Worm (Caenorhabditis elegans) whole organism, young adult: ENCODE results near the gene imb-2.
A peak's percentile ranks its signal among the peaks of the same experiment; 100 is the strongest.

Experiments
- B0336.3 ChIP-seq: fragments of 200-800 bp; sonication (Bioruptor generic); IDR thresholded peaks from 2 replicates; pipeline ENCODE4 v1.3.6; 2022; ENCODE audit warnings: missing genetic modification characterization, missing compliant biosample characterization
- C06A6.2 ChIP-seq: fragments of 200-800 bp; sonication (Bioruptor generic); conservative IDR thresholded peaks from 2 replicates; pipeline ENCODE4 v1.3.6; 2022; ENCODE audit warnings: missing genetic modification characterization, missing compliant biosample characterization
- F33H1.4 ChIP-seq: fragments of 200-800 bp; sonication (Bioruptor generic); IDR thresholded peaks from 2 replicates; pipeline ENCODE4 v1.3.6; 2022; ENCODE audit warnings: missing genetic modification reagents, missing genetic modification characterization, missing compliant biosample characterization
- F39B2.1 ChIP-seq: fragments of 200-800 bp; sonication (Bioruptor generic); IDR thresholded peaks from 2 replicates; pipeline ENCODE4 v1.3.6; 2022; ENCODE audit warnings: missing genetic modification reagents, missing genetic modification characterization, missing compliant biosample characterization
- F57A8.1 ChIP-seq: fragments of 200-800 bp; sonication (Bioruptor generic); optimal IDR thresholded peaks from 2 replicates; lab custom pipeline; 2018; ENCODE audit warnings: mild to moderate bottlenecking, missing genetic modification characterization, moderate library complexity, missing compliant biosample characterization
- F57C9.4 ChIP-seq: sonication (generic microtip); optimal IDR thresholded peaks from 2 replicates; lab custom pipeline; 2017; ENCODE audit warnings: mild to moderate bottlenecking, missing genetic modification characterization, missing compliant biosample characterization
- K12H6.12 ChIP-seq: fragments of 200-800 bp; sonication (Bioruptor generic); optimal IDR thresholded peaks from 2 replicates; lab custom pipeline; 2018; ENCODE audit warnings: mild to moderate bottlenecking, missing genetic modification characterization, missing compliant biosample characterization
- T07F8.4 ChIP-seq: sonication (generic microtip); optimal IDR thresholded peaks from 2 replicates; lab custom pipeline; 2016; ENCODE audit warnings: mild to moderate bottlenecking, missing genetic modification characterization, moderate library complexity, missing compliant biosample characterization
- Y53G8AR.9 ChIP-seq: fragments of 200-800 bp; sonication (Bioruptor generic); conservative IDR thresholded peaks from 2 replicates; pipeline ENCODE4 v1.3.6; 2022; ENCODE audit warnings: missing genetic modification reagents, missing genetic modification characterization, missing compliant biosample characterization
- Y56A3A.18 ChIP-seq: fragments of 200-800 bp; sonication (Bioruptor generic); IDR thresholded peaks from 2 replicates; pipeline ENCODE4 v1.3.6; 2022; ENCODE audit warnings: missing genetic modification reagents, missing genetic modification characterization, missing compliant biosample characterization
- ZK185.1 ChIP-seq: sonication (generic microtip); optimal IDR thresholded peaks from 2 replicates; lab custom pipeline; 2016; ENCODE audit warnings: mild to moderate bottlenecking, missing genetic modification characterization, missing compliant biosample characterization; ENCODE audit not compliant: poor library complexity, severe bottlenecking
- akir-1 ChIP-seq: fragments of 200-800 bp; sonication (Bioruptor generic); optimal IDR thresholded peaks from 2 replicates; lab custom pipeline; 2018; ENCODE audit warnings: mild to moderate bottlenecking, missing genetic modification characterization, moderate library complexity, missing compliant biosample characterization
- aptf-2 ChIP-seq: fragments of 200-800 bp; sonication (Bioruptor generic); conservative IDR thresholded peaks from 2 replicates; pipeline ENCODE4 v1.3.6; 2022; ENCODE audit warnings: missing genetic modification reagents, missing genetic modification characterization, missing compliant biosample characterization
- attf-3 ChIP-seq: fragments of 200-800 bp; sonication (Bioruptor generic); conservative IDR thresholded peaks from 2 replicates; pipeline ENCODE4 v1.3.6; 2022; ENCODE audit warnings: missing genetic modification reagents, missing genetic modification characterization, missing compliant biosample characterization
- attf-5 ChIP-seq: fragments of 200-800 bp; sonication (Bioruptor generic); optimal IDR thresholded peaks from 2 replicates; lab custom pipeline; 2018; ENCODE audit warnings: mild to moderate bottlenecking, missing genetic modification characterization, missing compliant biosample characterization
- attf-6 ChIP-seq: fragments of 200-800 bp; sonication (Bioruptor generic); IDR thresholded peaks from 2 replicates; pipeline ENCODE4 v1.3.6; 2022; ENCODE audit warnings: missing genetic modification reagents, missing genetic modification characterization, missing compliant biosample characterization
- bed-1 ChIP-seq: fragments of 200-800 bp; sonication (Bioruptor generic); IDR thresholded peaks from 2 replicates; pipeline ENCODE4 v1.3.6; 2022; ENCODE audit warnings: missing genetic modification reagents, missing genetic modification characterization, missing compliant biosample characterization
- ccch-3 ChIP-seq: fragments of 200-800 bp; sonication (Bioruptor generic); optimal IDR thresholded peaks from 2 replicates; lab custom pipeline; 2018; ENCODE audit warnings: mild to moderate bottlenecking, missing genetic modification characterization, missing compliant biosample characterization
- cebp-1 ChIP-seq, 2 experiments: fragments of 200-800 bp in 1 of 2; sonication (Bioruptor generic) in 1 of 2; sonication (generic microtip) in 1 of 2; IDR thresholded peaks in 1 of 2; optimal IDR thresholded peaks in 1 of 2; 2 replicates each; pipeline versions ENCODE4 v1.3.6 to Lab custom; 2017 to 2022; ENCODE audit warnings: missing compliant biosample characterization in 2 of 2, missing genetic modification characterization in 2 of 2, mild to moderate bottlenecking in 1 of 2, missing genetic modification reagents in 1 of 2, moderate library complexity in 1 of 2
- ceh-100 ChIP-seq: fragments of 200-800 bp; sonication (Bioruptor generic); IDR thresholded peaks from 2 replicates; pipeline ENCODE4 v1.3.6; 2022; ENCODE audit warnings: missing genetic modification reagents, missing genetic modification characterization, missing compliant biosample characterization
- ceh-27 ChIP-seq: fragments of 200-800 bp; sonication (Bioruptor generic); optimal IDR thresholded peaks from 2 replicates; lab custom pipeline; 2018; ENCODE audit warnings: mild to moderate bottlenecking, missing genetic modification characterization, moderate library complexity, missing compliant biosample characterization
- ceh-58 ChIP-seq: fragments of 200-800 bp; sonication (Bioruptor generic); IDR thresholded peaks from 2 replicates; pipeline ENCODE4 v1.3.6; 2022; ENCODE audit warnings: missing genetic modification characterization, missing compliant biosample characterization
- die-1 ChIP-seq: sonication (generic microtip); optimal IDR thresholded peaks from 2 replicates; lab custom pipeline; 2016; ENCODE audit warnings: missing genotype, mild to moderate bottlenecking, missing genetic modification characterization, missing compliant biosample characterization
- dox-1 ChIP-seq: fragments of 200-800 bp; sonication (Bioruptor generic); IDR thresholded peaks from 2 replicates; pipeline ENCODE4 v1.3.6; 2022; ENCODE audit warnings: missing genetic modification reagents, missing genetic modification characterization, missing compliant biosample characterization
- hlh-12 ChIP-seq: sonication (generic microtip); optimal IDR thresholded peaks from 2 replicates; lab custom pipeline; 2016; ENCODE audit warnings: missing genetic modification characterization, missing compliant biosample characterization
- hlh-26 ChIP-seq: fragments of 200-800 bp; sonication (Bioruptor generic); conservative IDR thresholded peaks from 2 replicates; pipeline ENCODE4 v1.3.6; 2022; ENCODE audit warnings: missing genetic modification reagents, missing genetic modification characterization, missing compliant biosample characterization
- let-526 ChIP-seq: fragments of 200-800 bp; sonication (Bioruptor generic); IDR thresholded peaks from 2 replicates; pipeline ENCODE4 v1.3.6; 2022; ENCODE audit warnings: missing genetic modification reagents, missing genetic modification characterization, missing compliant biosample characterization
- let-607 ChIP-seq, 2 experiments: fragments of 200-800 bp in 1 of 2; sonication (Bioruptor generic) in 1 of 2; sonication (generic microtip) in 1 of 2; optimal IDR thresholded peaks; 2 replicates each; lab custom pipeline; 2016 to 2018; ENCODE audit warnings: mild to moderate bottlenecking in 2 of 2, missing compliant biosample characterization in 2 of 2, missing genetic modification characterization in 2 of 2, moderate library complexity in 2 of 2, missing genotype in 1 of 2
- lin-35 ChIP-seq, 3 experiments: fragments of 150-350 bp in 2 of 3; sonication (generic microtip) in 1 of 3; optimal IDR thresholded peaks; 2 replicates each; lab custom pipeline; 2014 to 2018; ENCODE audit warnings: missing biosample characterization in 3 of 3, missing genetic modification characterization in 3 of 3, missing genetic modification reagents in 3 of 3
- lsl-1 ChIP-seq: fragments of 200-800 bp; sonication (Bioruptor generic); optimal IDR thresholded peaks from 2 replicates; lab custom pipeline; 2018; ENCODE audit warnings: mild to moderate bottlenecking, missing genetic modification characterization, moderate library complexity, missing compliant biosample characterization
- madf-10 ChIP-seq: sonication (generic microtip); optimal IDR thresholded peaks from 2 replicates; lab custom pipeline; 2016; ENCODE audit warnings: mild to moderate bottlenecking, missing genetic modification characterization, missing compliant biosample characterization
- madf-8 ChIP-seq: fragments of 200-800 bp; sonication (Bioruptor generic); conservative IDR thresholded peaks from 2 replicates; pipeline ENCODE4 v1.3.6; 2022; ENCODE audit warnings: missing genetic modification reagents, missing genetic modification characterization, missing compliant biosample characterization
- mes-4 ChIP-seq: sonication (generic microtip); optimal IDR thresholded peaks from 2 replicates; lab custom pipeline; 2016; ENCODE audit warnings: missing genotype, missing genetic modification characterization, missing compliant biosample characterization
- pbrm-1 ChIP-seq: fragments of 200-800 bp; sonication (Bioruptor generic); IDR thresholded peaks from 2 replicates; pipeline ENCODE4 v1.3.6; 2022; ENCODE audit warnings: missing genetic modification reagents, missing genetic modification characterization, missing compliant biosample characterization
- repo-1 ChIP-seq: sonication (generic microtip); optimal IDR thresholded peaks from 2 replicates; lab custom pipeline; 2017; ENCODE audit warnings: mild to moderate bottlenecking, missing genetic modification characterization, missing compliant biosample characterization
- rpc-1 ChIP-seq, 2 experiments: fragments of 150-350 bp in 1 of 2; sonication (generic microtip) in 1 of 2; optimal IDR thresholded peaks; 2 replicates each; lab custom pipeline; 2014 to 2018; ENCODE audit warnings: missing biosample characterization in 1 of 2, missing genetic modification characterization in 1 of 2, missing genetic modification reagents in 1 of 2, missing genotype in 1 of 2
- sea-2 ChIP-seq: fragments of 200-800 bp; sonication (Bioruptor generic); IDR thresholded peaks from 2 replicates; pipeline ENCODE4 v1.3.6; 2022; ENCODE audit warnings: missing genetic modification characterization, missing compliant biosample characterization
- snpc-1.3 ChIP-seq: sonication (generic microtip); optimal IDR thresholded peaks from 2 replicates; lab custom pipeline; 2017; ENCODE audit warnings: missing genetic modification characterization, mild to moderate bottlenecking, missing compliant biosample characterization, antibody characterized with exemption, moderate library complexity, missing genotype, missing genetic modification reagents; ENCODE audit not compliant: insufficient read depth
- snpc-4 ChIP-seq, 5 experiments: fragments of 150-350 bp in 1 of 5; sonication (generic microtip) in 4 of 5; optimal IDR thresholded peaks; 2 replicates each; lab custom pipeline; 2014 to 2018; ENCODE audit warnings: missing genetic modification characterization in 5 of 5, missing biosample characterization in 3 of 5, antibody characterized with exemption in 2 of 5, mild to moderate bottlenecking in 2 of 5, missing compliant biosample characterization in 2 of 5, missing genotype in 2 of 5, moderate library complexity in 2 of 5, missing genetic modification reagents in 1 of 5
- tbp1 ChIP-seq: fragments of 200-800 bp; sonication (Bioruptor generic); optimal IDR thresholded peaks from 2 replicates; lab custom pipeline; 2018; ENCODE audit warnings: mild to moderate bottlenecking, missing genetic modification characterization, missing compliant biosample characterization
- zim-3 ChIP-seq: sonication (generic microtip); optimal IDR thresholded peaks from 2 replicates; lab custom pipeline; 2017; ENCODE audit warnings: mild to moderate bottlenecking, missing genetic modification characterization, moderate library complexity, missing compliant biosample characterization
- ztf-22 ChIP-seq: fragments of 200-800 bp; sonication (Bioruptor generic); optimal IDR thresholded peaks from 2 replicates; lab custom pipeline; 2018; ENCODE audit warnings: mild to moderate bottlenecking, missing genetic modification characterization, moderate library complexity, missing compliant biosample characterization
- ztf-25 ChIP-seq: fragments of 200-800 bp; sonication (Bioruptor generic); IDR thresholded peaks from 2 replicates; pipeline ENCODE4 v1.3.6; 2022; ENCODE audit warnings: missing genetic modification reagents, missing genetic modification characterization, missing compliant biosample characterization
- ztf-28 ChIP-seq: fragments of 200-800 bp; sonication (Bioruptor generic); IDR thresholded peaks from 2 replicates; pipeline ENCODE4 v1.3.6; 2022; ENCODE audit warnings: missing genetic modification reagents, missing genetic modification characterization, missing compliant biosample characterization

imb-2 gene

ce11 chrII:14404741-14405488, 39.4 kb downstream of the imb-2 start (continued):
- TF ChIP-seq rpc-1 (optimal IDR thresholded peaks at IDR 0.05; lab: Kevin White, UChicago), result peak; percentile 35
- TF ChIP-seq rpc-1 (tag; optimal IDR thresholded peaks at IDR 0.05; lab: Kevin White, UChicago), result no peak
- TF ChIP-seq ceh-27 (GFP tag; lab: Kevin White, UChicago), result peak; percentile 19
- no peak for TF ChIP-seq bed-1 (GFP tag; lab: Robert Waterston, UW)
- TF ChIP-seq ccch-3 (GFP tag; lab: Kevin White, UChicago), result no peak
- no peak for TF ChIP-seq aptf-2 (GFP tag; lab: Robert Waterston, UW)
- no peak for TF ChIP-seq F33H1.4 (GFP tag; lab: Robert Waterston, UW)
- no peak for TF ChIP-seq tbp1
- TF ChIP-seq ZK185.1, result no peak
- TF ChIP-seq pbrm-1 (GFP tag; lab: Robert Waterston, UW), result 0 out of 2 replicates have a peak, but pooled peaks have one; percentile 66
- no peak for TF ChIP-seq sea-2 (GFP tag; lab: Robert Waterston, UW)
- TF ChIP-seq zim-3 (tag; lab: Kevin White, UChicago), result no peak
- no peak for TF ChIP-seq lsl-1
- peak in 1 of 2 experiments; percentile 2 for TF ChIP-seq let-607 (tag; optimal IDR thresholded peaks at IDR 0.05; lab: Kevin White, UChicago)
- TF ChIP-seq T07F8.4 (tag; lab: Kevin White, UChicago), result no peak
- TF ChIP-seq snpc-1.3 (tag; lab: Kevin White, UChicago), result no peak
- no peak for TF ChIP-seq hlh-26 (GFP tag; lab: Robert Waterston, UW)
- 0 out of 2 replicates have a peak, but pooled peaks have one; percentile 25 for TF ChIP-seq B0336.3
- TF ChIP-seq dox-1 (GFP tag; lab: Robert Waterston, UW), result no peak; the same call in 1 of the 2 replicates
- no peak for TF ChIP-seq F57A8.1 (GFP tag; lab: Kevin White, UChicago)
- no peak for TF ChIP-seq madf-10
- no peak for TF ChIP-seq hlh-12 (tag; lab: Kevin White, UChicago)
- no peak for TF ChIP-seq snpc-4 (GFP tag; optimal IDR thresholded peaks at IDR 0.05; lab: Kevin White, UChicago)
- TF ChIP-seq snpc-4 (tag; optimal IDR thresholded peaks at IDR 0.05; lab: Kevin White, UChicago), result peak in 1 of 4 experiments; percentile 4
- TF ChIP-seq let-526, result no peak
- TF ChIP-seq ztf-28 (GFP tag; lab: Robert Waterston, UW), result 0 out of 2 replicates have a peak, but pooled peaks have one; percentile 22
- TF ChIP-seq K12H6.12, result peak; percentile 39
- TF ChIP-seq die-1 (tag; lab: Kevin White, UChicago), result no peak
- TF ChIP-seq ceh-100 (GFP tag; lab: Robert Waterston, UW), result no peak
- no peak for TF ChIP-seq lin-35 (GFP tag; optimal IDR thresholded peaks at IDR 0.05; lab: Kevin White, UChicago)
- TF ChIP-seq F57C9.4 (tag; lab: Kevin White, UChicago), result no peak
- TF ChIP-seq akir-1 (GFP tag; lab: Kevin White, UChicago), result no peak
- no peak for TF ChIP-seq repo-1
- TF ChIP-seq attf-3 (GFP tag; lab: Robert Waterston, UW), result no peak
- TF ChIP-seq mes-4 (tag; lab: Kevin White, UChicago), result no peak
- TF ChIP-seq cebp-1 (GFP tag; IDR thresholded peaks at IDR 0.05; lab: Robert Waterston, UW), result no peak
- TF ChIP-seq cebp-1 (tag; optimal IDR thresholded peaks at IDR 0.05; lab: Kevin White, UChicago), result peak; percentile 43
- TF ChIP-seq F39B2.1 (GFP tag; lab: Robert Waterston, UW), result no peak
- TF ChIP-seq madf-8 (GFP tag; lab: Robert Waterston, UW), result no peak
- TF ChIP-seq ztf-25 (GFP tag; lab: Robert Waterston, UW), result no peak
- no peak for TF ChIP-seq attf-5 (GFP tag; lab: Kevin White, UChicago)
- TF ChIP-seq ztf-22 (GFP tag; lab: Kevin White, UChicago), result no peak
- 0 out of 2 replicates have a peak, but pooled peaks have one; percentile 31 for TF ChIP-seq Y53G8AR.9
- no peak for TF ChIP-seq ceh-58 (GFP tag; lab: Robert Waterston, UW)
- TF ChIP-seq C06A6.2 (GFP tag; lab: Robert Waterston, UW), result 0 out of 2 replicates have a peak, but pooled peaks have one; percentile 21
- TF ChIP-seq Y56A3A.18, result no peak
- TF ChIP-seq attf-6 (GFP tag; lab: Robert Waterston, UW), result no peak
